Fruit fly (Drosophila melanogaster) whole organism, wandering third instar larva: ENCODE results near the gene CG13842.

Source experiments
- Abd-B ChIP-seq: fragments of >200 bp; optimal IDR thresholded peaks from 2 replicates; lab custom pipeline; 2017; ENCODE audit warnings: missing biosample characterization, missing genetic modification characterization
- CG32264 ChIP-seq: fragments of 200-800 bp; sonication (Bioruptor generic); optimal IDR thresholded peaks from 2 replicates; lab custom pipeline; 2016; ENCODE audit warnings: missing biosample characterization, missing genetic modification characterization
- CrebA ChIP-seq: fragments of 200-800 bp; sonication (Bioruptor generic); optimal IDR thresholded peaks from 2 replicates; lab custom pipeline; 2016; ENCODE audit warnings: missing biosample characterization, mild to moderate bottlenecking, missing genetic modification characterization, borderline replicate concordance
- Dfd ChIP-seq: fragments of >200 bp; optimal IDR thresholded peaks from 2 replicates; lab custom pipeline; 2017; ENCODE audit warnings: missing biosample characterization, missing genetic modification characterization
- Dif ChIP-seq: fragments of 200-275, 200-300 bp; sonication (Bioruptor generic); optimal IDR thresholded peaks from 2 replicates; lab custom pipeline; 2018; ENCODE audit warnings: missing biosample characterization, missing genetic modification characterization; ENCODE audit not compliant: partially characterized antibody
- GATAd ChIP-seq: sonication (Bioruptor generic); optimal IDR thresholded peaks from 2 replicates; lab custom pipeline; 2016; ENCODE audit warnings: missing biosample characterization, missing genetic modification characterization
- HLH106 ChIP-seq: fragments of 200-800 bp; optimal IDR thresholded peaks from 3 replicates; lab custom pipeline; 2019; ENCODE audit warnings: missing biosample characterization, mild to moderate bottlenecking, missing genetic modification characterization, moderate library complexity
- Hnf4 ChIP-seq: fragments of 200-800 bp; sonication (Bioruptor generic); optimal IDR thresholded peaks from 2 replicates; lab custom pipeline; 2016; ENCODE audit warnings: missing biosample characterization, mild to moderate bottlenecking, missing genetic modification characterization
- Hr78 ChIP-seq: fragments of >200 bp; optimal IDR thresholded peaks from 2 replicates; lab custom pipeline; 2017; ENCODE audit warnings: missing biosample characterization, missing genetic modification characterization
- Hr83 ChIP-seq: fragments of 200-300 bp; sonication (Bioruptor generic); optimal IDR thresholded peaks from 2 replicates; lab custom pipeline; 2016; ENCODE audit warnings: missing biosample characterization, mild to moderate bottlenecking, missing genetic modification characterization, moderate library complexity; ENCODE audit not compliant: poor library complexity, severe bottlenecking
- Mio ChIP-seq: sonication (Bioruptor generic); optimal IDR thresholded peaks from 2 replicates; lab custom pipeline; 2016; ENCODE audit warnings: missing biosample characterization, missing genetic modification characterization
- Myc ChIP-seq: fragments of >200 bp; optimal IDR thresholded peaks from 2 replicates; lab custom pipeline; 2017
- N ChIP-seq: fragments of >200 bp; optimal IDR thresholded peaks from 2 replicates; lab custom pipeline; 2018; ENCODE audit warnings: missing biosample characterization, missing external identifiers, missing genetic modification characterization
- OdsH ChIP-seq: fragments of 200-800 bp; sonication (Bioruptor generic); optimal IDR thresholded peaks from 2 replicates; lab custom pipeline; 2016; ENCODE audit warnings: missing biosample characterization, mild to moderate bottlenecking, missing genetic modification characterization
- Rel ChIP-seq, 2 experiments: fragments of 200-800 bp; sonication (Bioruptor generic) in 1 of 2; optimal IDR thresholded peaks; 2 replicates in 1 of 2; 3 replicates in 1 of 2; lab custom pipeline; 2016 to 2019; ENCODE audit warnings: mild to moderate bottlenecking in 2 of 2, missing biosample characterization in 2 of 2, missing genetic modification characterization in 2 of 2, moderate library complexity in 1 of 2
- Vsx2 ChIP-seq: fragments of 200-300, 225-300 bp; sonication (Bioruptor generic); optimal IDR thresholded peaks from 2 replicates; lab custom pipeline; 2018; ENCODE audit warnings: missing biosample characterization, missing genetic modification characterization; ENCODE audit not compliant: partially characterized antibody
- br ChIP-seq: fragments of 200-800 bp; sonication (Bioruptor generic); optimal IDR thresholded peaks from 2 replicates; lab custom pipeline; 2016; ENCODE audit warnings: missing biosample characterization, missing genetic modification characterization
- dl ChIP-seq, 2 experiments: fragments of 175-275, 200-275 bp in 1 of 2; fragments of 200-275 bp in 1 of 2; sonication (Bioruptor generic); optimal IDR thresholded peaks; lab custom pipeline; 2018; ENCODE audit warnings: mild to moderate bottlenecking in 2 of 2, missing biosample characterization in 2 of 2, missing genetic modification characterization in 2 of 2, moderate library complexity in 2 of 2; ENCODE audit not compliant: partially characterized antibody in 2 of 2, insufficient read depth in 1 of 2
- dmrt93B ChIP-seq: fragments of 200-800 bp; sonication (Bioruptor generic); optimal IDR thresholded peaks from 2 replicates; lab custom pipeline; 2018; ENCODE audit warnings: missing biosample characterization, mild to moderate bottlenecking, missing genetic modification characterization
- ey ChIP-seq: fragments of 200-800 bp; sonication (Bioruptor generic); optimal IDR thresholded peaks from 2 replicates; lab custom pipeline; 2016; ENCODE audit warnings: missing biosample characterization, missing genetic modification characterization
- fru ChIP-seq: fragments of 200-800 bp; sonication (Bioruptor generic); optimal IDR thresholded peaks from 3 replicates; lab custom pipeline; 2016; ENCODE audit warnings: missing biosample characterization, mild to moderate bottlenecking, missing genetic modification characterization
- h ChIP-seq: fragments of 200-800 bp; sonication (Bioruptor generic); optimal IDR thresholded peaks from 3 replicates; lab custom pipeline; 2016; ENCODE audit warnings: missing biosample characterization, mild to moderate bottlenecking, missing genetic modification characterization
- lola ChIP-seq: fragments of >200 bp; optimal IDR thresholded peaks from 2 replicates; lab custom pipeline; 2017; ENCODE audit warnings: missing biosample characterization, missing genetic modification characterization
- pan ChIP-seq: fragments of >200 bp; optimal IDR thresholded peaks from 2 replicates; lab custom pipeline; 2017
- rgr ChIP-seq: fragments of 200-800 bp; sonication (Bioruptor generic); optimal IDR thresholded peaks from 3 replicates; lab custom pipeline; 2016; ENCODE audit warnings: missing biosample characterization, mild to moderate bottlenecking, missing genetic modification characterization
- sage ChIP-seq: fragments of 200-800 bp; sonication (Bioruptor generic); optimal IDR thresholded peaks from 2 replicates; lab custom pipeline; 2016; ENCODE audit warnings: missing biosample characterization, mild to moderate bottlenecking, missing genetic modification characterization
- sv ChIP-seq: fragments of 200-800 bp; sonication (Bioruptor generic); optimal IDR thresholded peaks from 3 replicates; lab custom pipeline; 2016; ENCODE audit warnings: missing biosample characterization, missing genetic modification characterization
- tai ChIP-seq: sonication (Bioruptor generic); optimal IDR thresholded peaks from 2 replicates; lab custom pipeline; 2016; ENCODE audit warnings: missing biosample characterization, missing genetic modification characterization
- woc ChIP-seq: sonication (Bioruptor generic); optimal IDR thresholded peaks from 2 replicates; lab custom pipeline; 2016; ENCODE audit warnings: missing biosample characterization, mild to moderate bottlenecking, missing genetic modification characterization

Gene CG13842

dm6 chr3R:22748956-22749355 lies 41.9 kb upstream of the CG13842 start, which contains the start of gene CG31139:
TSS of gene CG31139 (minus strand) at chr3R:22749056.
- TF ChIP-seq Abd-B (GFP tag; lab: Kevin White, UChicago), result no peak
- no peak for TF ChIP-seq CG32264 (GFP tag; lab: Kevin White, UChicago)
- no peak for TF ChIP-seq Dfd (GFP tag; lab: Kevin White, UChicago)
- no peak for TF ChIP-seq Hnf4 (GFP tag; lab: Kevin White, UChicago)
- TF ChIP-seq fru (GFP tag; lab: Kevin White, UChicago), result no peak
- no peak for TF ChIP-seq lola
- no peak for TF ChIP-seq pan (lab: Kevin White, UChicago)
- no peak for TF ChIP-seq tai
- no peak for TF ChIP-seq HLH106 (tag; lab: Kevin White, UChicago)
- no peak for TF ChIP-seq dmrt93B
- no peak for TF ChIP-seq N (GFP tag; lab: Kevin White, UChicago)
- no peak for TF ChIP-seq Hr83 (GFP tag; lab: Kevin White, UChicago)
- no peak for TF ChIP-seq sv
- TF ChIP-seq Hr78 (GFP tag; lab: Kevin White, UChicago), result no peak
- TF ChIP-seq OdsH (GFP tag; lab: Kevin White, UChicago), result no peak
- TF ChIP-seq rgr (GFP tag; lab: Kevin White, UChicago), result no peak
- TF ChIP-seq, all 38 proteins: peak for 0

dm6 chr3R:22747423-22748090 lies 40.5 kb upstream of the CG13842 start, which contains the start of gene CG17141:
TSS of gene CG17141 (minus strand) at chr3R:22747599.
- TF ChIP-seq Dif (peak; percentile 26), Hr83 (GFP tag; lab: Kevin White, UChicago) (peak; percentile 35), Abd-B (GFP tag; lab: Kevin White, UChicago) (no peak), Vsx2 (GFP tag; lab: Kevin White, UChicago) (no peak), Myc (lab: Kevin White, UChicago) (no peak), ey (no peak)

dm6 chr3R:22745432-22745831 lies 38.4 kb upstream of the CG13842 start, which contains the start of the genes vret and HP1c:
TSS of gene vret (minus strand) at chr3R:22745581.
TSS of gene HP1c (plus strand) at chr3R:22745620.
- TF ChIP-seq Rel (GFP tag; optimal IDR thresholded peaks at IDR 0.05; lab: Kevin White, UChicago), result no peak
- TF ChIP-seq Rel (tag; optimal IDR thresholded peaks at IDR 0.05; lab: Kevin White, UChicago), result peak; percentile 37
- no peak for TF ChIP-seq dl (GFP tag; optimal IDR thresholded peaks at IDR 0.05; lab: Kevin White, UChicago; ENCODE audit: insufficient read depth in 1 of 2, partially characterized antibody in 2 of 2)

- TF ChIP-seq Rel (GFP tag; optimal IDR thresholded peaks at IDR 0.05; lab: Kevin White, UChicago), result no peak
- peak; percentile 91 for TF ChIP-seq Rel (tag; optimal IDR thresholded peaks at IDR 0.05; lab: Kevin White, UChicago)
- TF ChIP-seq N (GFP tag; lab: Kevin White, UChicago), result no peak
- no peak for TF ChIP-seq Hr83 (GFP tag; lab: Kevin White, UChicago)
- TF ChIP-seq, all 38 proteins: peak for 1
These were observed 33.9 kb upstream of the CG13842 start, which contains the start of the genes Dcr-1 and CG6985 for dm6 chr3R:22740930-22741329. TSS of gene Dcr-1 (minus strand) at chr3R:22741091. TSS of gene CG6985 (plus strand) at chr3R:22741150.

DNA sequence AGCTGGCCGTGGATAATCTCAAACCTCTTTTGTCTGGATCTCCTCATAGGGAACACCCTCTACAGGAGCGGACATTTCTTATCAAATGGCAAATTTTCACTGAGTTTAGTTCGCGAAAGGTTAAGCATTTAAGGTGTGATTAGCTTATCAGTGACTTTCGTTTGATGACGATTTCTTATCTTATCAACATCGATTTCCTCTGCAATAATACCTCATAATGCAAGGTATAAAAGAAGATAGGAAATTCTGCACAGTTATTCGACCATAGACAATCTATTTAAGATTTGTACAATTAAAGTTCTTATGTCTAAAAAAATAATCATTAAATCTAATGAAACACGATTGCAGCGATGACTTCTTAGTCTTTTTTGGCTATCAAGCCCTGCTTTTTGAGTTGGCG lies 26.7 kb upstream of the CG13842 start, which contains the start of gene Takl2:
Gene Takl2, minus strand, starts transcription at position 101 of the 400 bp plus-strand sequence.
- TF ChIP-seq Dif, result no peak
- no peak for TF ChIP-seq Rel (GFP tag; optimal IDR thresholded peaks at IDR 0.05; lab: Kevin White, UChicago)
- TF ChIP-seq Rel (tag; optimal IDR thresholded peaks at IDR 0.05; lab: Kevin White, UChicago), result no peak
- no peak for TF ChIP-seq GATAd (GFP tag; lab: Kevin White, UChicago)
- TF ChIP-seq Dfd (GFP tag; lab: Kevin White, UChicago), result no peak
- TF ChIP-seq rgr (GFP tag; lab: Kevin White, UChicago), result no peak
- TF ChIP-seq lola, result no peak
- no peak for TF ChIP-seq CG32264 (GFP tag; lab: Kevin White, UChicago)
- TF ChIP-seq Vsx2 (GFP tag; lab: Kevin White, UChicago), result no peak
- TF ChIP-seq CrebA (GFP tag; lab: Kevin White, UChicago), result no peak
- TF ChIP-seq fru (GFP tag; lab: Kevin White, UChicago), result no peak
- TF ChIP-seq woc (GFP tag; lab: Kevin White, UChicago), result no peak
- no peak for TF ChIP-seq Mio (GFP tag; lab: Kevin White, UChicago)
- no peak for TF ChIP-seq h (GFP tag; lab: Kevin White, UChicago)
- TF ChIP-seq sage, result no peak
- TF ChIP-seq Hr83 (GFP tag; lab: Kevin White, UChicago), result no peak
- no peak for TF ChIP-seq br (GFP tag; lab: Kevin White, UChicago)
